Worm (Caenorhabditis elegans) whole organism, young adult: ENCODE measurements around the gene dnj-3.
A peak's percentile ranks its signal among the peaks of the same experiment; 100 is the strongest.

Experiments
- B0035.1 ChIP-seq: sonication (generic microtip); optimal IDR thresholded peaks from 2 replicates; lab custom pipeline; 2016; ENCODE audit warnings: missing genetic modification characterization, mild to moderate bottlenecking, missing compliant biosample characterization, missing genotype, missing genetic modification reagents
- B0261.1 ChIP-seq: sonication (generic microtip); optimal IDR thresholded peaks from 2 replicates; lab custom pipeline; 2016; ENCODE audit warnings: mild to moderate bottlenecking, missing genetic modification characterization, moderate library complexity, missing compliant biosample characterization
- B0336.3 ChIP-seq: fragments of 200-800 bp; sonication (Bioruptor generic); IDR thresholded peaks from 2 replicates; pipeline ENCODE4 v1.3.6; 2022; ENCODE audit warnings: missing genetic modification characterization, missing compliant biosample characterization
- C17E4.6 ChIP-seq: fragments of 200-800 bp; sonication (Bioruptor generic); IDR thresholded peaks from 2 replicates; pipeline ENCODE4 v1.3.6; 2022; ENCODE audit warnings: missing genetic modification reagents, missing genetic modification characterization, missing compliant biosample characterization
- F23B12.7 ChIP-seq: sonication (generic microtip); optimal IDR thresholded peaks from 2 replicates; lab custom pipeline; 2017; ENCODE audit warnings: missing genetic modification characterization, mild to moderate bottlenecking, missing compliant biosample characterization, antibody characterized with exemption, moderate library complexity; ENCODE audit not compliant: insufficient read depth
- F52B5.7 ChIP-seq: sonication (generic microtip); optimal IDR thresholded peaks from 2 replicates; lab custom pipeline; 2016; ENCODE audit warnings: mild to moderate bottlenecking, missing genetic modification characterization, missing compliant biosample characterization
- F57C9.4 ChIP-seq: sonication (generic microtip); optimal IDR thresholded peaks from 2 replicates; lab custom pipeline; 2017; ENCODE audit warnings: mild to moderate bottlenecking, missing genetic modification characterization, missing compliant biosample characterization
- K11D2.4 ChIP-seq: fragments of 200-800 bp; sonication (Bioruptor generic); IDR thresholded peaks from 2 replicates; pipeline ENCODE4 v1.3.6; 2022; ENCODE audit warnings: missing genetic modification reagents, missing genetic modification characterization, missing compliant biosample characterization
- Y53G8AR.9 ChIP-seq: fragments of 200-800 bp; sonication (Bioruptor generic); conservative IDR thresholded peaks from 2 replicates; pipeline ENCODE4 v1.3.6; 2022; ENCODE audit warnings: missing genetic modification reagents, missing genetic modification characterization, missing compliant biosample characterization
- Y56A3A.18 ChIP-seq: fragments of 200-800 bp; sonication (Bioruptor generic); IDR thresholded peaks from 2 replicates; pipeline ENCODE4 v1.3.6; 2022; ENCODE audit warnings: missing genetic modification reagents, missing genetic modification characterization, missing compliant biosample characterization
- Y95B8A.8 ChIP-seq: fragments of 200-800 bp; sonication (Bioruptor generic); IDR thresholded peaks from 2 replicates; pipeline ENCODE4 v1.3.6; 2022; ENCODE audit warnings: missing genetic modification reagents, missing genetic modification characterization, missing compliant biosample characterization
- ZK185.1 ChIP-seq: sonication (generic microtip); optimal IDR thresholded peaks from 2 replicates; lab custom pipeline; 2016; ENCODE audit warnings: mild to moderate bottlenecking, missing genetic modification characterization, missing compliant biosample characterization; ENCODE audit not compliant: poor library complexity, severe bottlenecking
- bed-1 ChIP-seq: fragments of 200-800 bp; sonication (Bioruptor generic); IDR thresholded peaks from 2 replicates; pipeline ENCODE4 v1.3.6; 2022; ENCODE audit warnings: missing genetic modification reagents, missing genetic modification characterization, missing compliant biosample characterization
- ceh-58 ChIP-seq: fragments of 200-800 bp; sonication (Bioruptor generic); IDR thresholded peaks from 2 replicates; pipeline ENCODE4 v1.3.6; 2022; ENCODE audit warnings: missing genetic modification characterization, missing compliant biosample characterization
- chd-7 ChIP-seq: sonication (generic microtip); optimal IDR thresholded peaks from 2 replicates; lab custom pipeline; 2016; ENCODE audit warnings: mild to moderate bottlenecking, missing genetic modification characterization, moderate library complexity, missing compliant biosample characterization
- dox-1 ChIP-seq: fragments of 200-800 bp; sonication (Bioruptor generic); IDR thresholded peaks from 2 replicates; pipeline ENCODE4 v1.3.6; 2022; ENCODE audit warnings: missing genetic modification reagents, missing genetic modification characterization, missing compliant biosample characterization
- dpl-1 ChIP-seq: fragments of 150-350 bp; optimal IDR thresholded peaks from 2 replicates; lab custom pipeline; 2014; ENCODE audit warnings: missing biosample characterization, missing genetic modification reagents, missing genetic modification characterization
- egl-44 ChIP-seq: fragments of 200-800 bp; sonication (Bioruptor generic); IDR thresholded peaks from 2 replicates; pipeline ENCODE4 v1.3.6; 2022; ENCODE audit warnings: missing genetic modification reagents, missing genetic modification characterization, missing compliant biosample characterization
- fkh-3 ChIP-seq: sonication (generic microtip); optimal IDR thresholded peaks from 2 replicates; lab custom pipeline; 2016; ENCODE audit warnings: mild to moderate bottlenecking, missing genetic modification characterization, missing compliant biosample characterization
- gei-17 ChIP-seq: fragments of 200-800 bp; sonication (Bioruptor generic); optimal IDR thresholded peaks from 2 replicates; lab custom pipeline; 2018; ENCODE audit warnings: mild to moderate bottlenecking, missing genetic modification characterization, missing compliant biosample characterization
- hlh-12 ChIP-seq: sonication (generic microtip); optimal IDR thresholded peaks from 2 replicates; lab custom pipeline; 2016; ENCODE audit warnings: missing genetic modification characterization, missing compliant biosample characterization
- hmg-1.2 ChIP-seq: fragments of 200-800 bp; sonication (Bioruptor generic); IDR thresholded peaks from 2 replicates; pipeline ENCODE4 v1.3.6; 2022; ENCODE audit warnings: missing genetic modification reagents, missing genetic modification characterization, missing compliant biosample characterization
- hsf-1 ChIP-seq: fragments of 200-800 bp; sonication (Bioruptor generic); IDR thresholded peaks from 2 replicates; pipeline ENCODE4 v1.3.6; 2022; ENCODE audit warnings: missing genetic modification reagents, missing genetic modification characterization, missing compliant biosample characterization
- lag-1 ChIP-seq: fragments of 200-800 bp; sonication (Bioruptor generic); IDR thresholded peaks from 2 replicates; pipeline ENCODE4 v1.3.6; 2022; ENCODE audit warnings: missing genetic modification reagents, missing genetic modification characterization, missing compliant biosample characterization
- let-526 ChIP-seq: fragments of 200-800 bp; sonication (Bioruptor generic); IDR thresholded peaks from 2 replicates; pipeline ENCODE4 v1.3.6; 2022; ENCODE audit warnings: missing genetic modification reagents, missing genetic modification characterization, missing compliant biosample characterization
- lin-26 ChIP-seq: fragments of 200-800 bp; sonication (Bioruptor generic); IDR thresholded peaks from 2 replicates; pipeline ENCODE4 v1.3.6; 2022; ENCODE audit warnings: missing genetic modification reagents, missing genetic modification characterization, missing compliant biosample characterization
- lir-1 ChIP-seq: fragments of 200-800 bp; sonication (Bioruptor generic); conservative IDR thresholded peaks from 2 replicates; pipeline ENCODE4 v1.3.6; 2022; ENCODE audit warnings: missing genetic modification reagents, missing genetic modification characterization, missing compliant biosample characterization
- madf-10 ChIP-seq: sonication (generic microtip); optimal IDR thresholded peaks from 2 replicates; lab custom pipeline; 2016; ENCODE audit warnings: mild to moderate bottlenecking, missing genetic modification characterization, missing compliant biosample characterization
- madf-3 ChIP-seq: fragments of 200-800 bp; sonication (Bioruptor generic); IDR thresholded peaks from 2 replicates; pipeline ENCODE4 v1.3.6; 2022; ENCODE audit warnings: missing genetic modification reagents, missing genetic modification characterization, missing compliant biosample characterization
- nfya-1 ChIP-seq: sonication (generic microtip); optimal IDR thresholded peaks from 2 replicates; lab custom pipeline; 2017; ENCODE audit warnings: antibody characterized with exemption, missing compliant biosample characterization, missing genetic modification characterization, borderline replicate concordance; ENCODE audit not compliant: insufficient read depth
- nfyb-1 ChIP-seq: fragments of 200-800 bp; sonication (Bioruptor generic); IDR thresholded peaks from 2 replicates; pipeline ENCODE4 v1.3.6; 2022; ENCODE audit warnings: missing genetic modification reagents, missing genetic modification characterization, missing compliant biosample characterization
- nhr-80 ChIP-seq: sonication (generic microtip); optimal IDR thresholded peaks from 2 replicates; lab custom pipeline; 2016; ENCODE audit warnings: missing genetic modification characterization, missing compliant biosample characterization
- repo-1 ChIP-seq: sonication (generic microtip); optimal IDR thresholded peaks from 2 replicates; lab custom pipeline; 2017; ENCODE audit warnings: mild to moderate bottlenecking, missing genetic modification characterization, missing compliant biosample characterization
- sdz-38 ChIP-seq: sonication (generic microtip); optimal IDR thresholded peaks from 2 replicates; lab custom pipeline; 2016; ENCODE audit warnings: missing genotype, missing genetic modification characterization, missing compliant biosample characterization
- snpc-1.3 ChIP-seq: sonication (generic microtip); optimal IDR thresholded peaks from 2 replicates; lab custom pipeline; 2017; ENCODE audit warnings: missing genetic modification characterization, mild to moderate bottlenecking, missing compliant biosample characterization, antibody characterized with exemption, moderate library complexity, missing genotype, missing genetic modification reagents; ENCODE audit not compliant: insufficient read depth
- snpc-4 ChIP-seq, 5 experiments: fragments of 150-350 bp in 1 of 5; sonication (generic microtip) in 4 of 5; optimal IDR thresholded peaks; 2 replicates each; lab custom pipeline; 2014 to 2018; ENCODE audit warnings: missing genetic modification characterization in 5 of 5, missing biosample characterization in 3 of 5, antibody characterized with exemption in 2 of 5, mild to moderate bottlenecking in 2 of 5, missing compliant biosample characterization in 2 of 5, missing genotype in 2 of 5, moderate library complexity in 2 of 5, missing genetic modification reagents in 1 of 5
- tbp1 ChIP-seq: fragments of 200-800 bp; sonication (Bioruptor generic); optimal IDR thresholded peaks from 2 replicates; lab custom pipeline; 2018; ENCODE audit warnings: mild to moderate bottlenecking, missing genetic modification characterization, missing compliant biosample characterization
- tbx-9 ChIP-seq: sonication (generic microtip); optimal IDR thresholded peaks from 2 replicates; lab custom pipeline; 2016; ENCODE audit warnings: borderline replicate concordance, missing genetic modification characterization, inconsistent platforms, missing compliant biosample characterization
- unc-130 ChIP-seq: sonication (generic microtip); optimal IDR thresholded peaks from 2 replicates; lab custom pipeline; 2016; ENCODE audit warnings: missing genetic modification reagents, missing genetic modification characterization, missing compliant biosample characterization
- xnd-1 ChIP-seq: sonication (generic microtip); optimal IDR thresholded peaks from 2 replicates; lab custom pipeline; 2016; ENCODE audit warnings: missing genotype, missing genetic modification reagents, missing genetic modification characterization, missing compliant biosample characterization
- ztf-22 ChIP-seq: fragments of 200-800 bp; sonication (Bioruptor generic); optimal IDR thresholded peaks from 2 replicates; lab custom pipeline; 2018; ENCODE audit warnings: mild to moderate bottlenecking, missing genetic modification characterization, moderate library complexity, missing compliant biosample characterization
- ztf-25 ChIP-seq: fragments of 200-800 bp; sonication (Bioruptor generic); IDR thresholded peaks from 2 replicates; pipeline ENCODE4 v1.3.6; 2022; ENCODE audit warnings: missing genetic modification reagents, missing genetic modification characterization, missing compliant biosample characterization
- ztf-6 ChIP-seq: fragments of 200-800 bp; sonication (Bioruptor generic); IDR thresholded peaks from 2 replicates; pipeline ENCODE4 v1.3.6; 2022; ENCODE audit warnings: missing genetic modification reagents, missing genetic modification characterization, missing compliant biosample characterization

The dnj-3 gene

ce11 chrV:15099447-15099846, 31.0 kb downstream of the dnj-3 start, which contains the start of gene C01G10.1:
TSS of gene C01G10.1 (plus strand) at chrV:15099747.
- TF ChIP-seq dpl-1 (GFP tag; lab: Kevin White, UChicago) (no peak), F52B5.7 (no peak), gei-17 (GFP tag; lab: Kevin White, UChicago) (no peak), Y56A3A.18 (GFP tag; lab: Robert Waterston, UW) (no peak), Y95B8A.8 (GFP tag; lab: Robert Waterston, UW) (no peak), unc-130 (GFP tag; lab: Kevin White, UChicago) (no peak), F23B12.7 (tag; lab: Kevin White, UChicago) (no peak), nhr-80 (tag; lab: Kevin White, UChicago) (no peak), dox-1 (no peak), Y53G8AR.9 (no peak), chd-7 (tag; lab: Kevin White, UChicago) (no peak), ZK185.1 (tag; lab: Kevin White, UChicago) (no peak)
- TF ChIP-seq, all 124 proteins: peak for 0

- TF ChIP-seq ztf-25 (GFP tag; lab: Robert Waterston, UW) = peak; percentile 50; the same call in 1 of the 2 replicates
- TF ChIP-seq B0261.1 (tag; lab: Kevin White, UChicago) = peak; percentile 58
- peak; percentile 73; the same call in 1 of the 2 replicates for TF ChIP-seq hmg-1.2 (GFP tag; lab: Robert Waterston, UW)
- peak; percentile 36; the same call in 1 of the 2 replicates for TF ChIP-seq nfyb-1 (GFP tag; lab: Robert Waterston, UW)
- TF ChIP-seq lin-26 (GFP tag; lab: Robert Waterston, UW) = peak; percentile 55; the same call in 1 of the 2 replicates
- TF ChIP-seq tbp1 (GFP tag; lab: Kevin White, UChicago) = peak; percentile 82
Observed at ce11 chrV:15105893-15106598, 37.6 kb downstream of the dnj-3 start, which contains the start of gene C01G10.14. TSS of gene C01G10.14 (minus strand) at chrV:15105943.

DNA sequence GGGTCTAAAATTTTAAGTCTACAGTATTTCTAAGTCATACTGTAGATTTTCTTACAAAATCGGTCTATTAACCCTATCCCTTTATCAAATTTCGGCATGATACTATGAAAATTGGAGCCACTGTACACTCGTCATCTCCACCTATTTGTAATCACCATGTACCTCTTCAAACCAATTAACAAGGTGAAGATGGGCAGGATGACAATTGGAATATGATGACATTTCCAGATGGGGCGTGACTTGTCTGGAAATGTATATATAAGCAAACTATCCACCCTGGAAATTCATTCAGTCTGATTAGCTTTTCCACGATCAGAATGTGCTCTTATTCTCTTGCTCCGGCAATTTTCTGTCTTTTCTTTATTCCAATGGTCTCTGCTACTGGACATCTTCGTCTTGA, 40.8 kb downstream of the dnj-3 start, which contains the start of gene Y75B12A.2:
Gene Y75B12A.2, plus strand, starts transcription at position 301 of the 400 bp plus-strand sequence.
- TF ChIP-seq B0035.1 (tag; lab: Kevin White, UChicago) (no peak), ceh-58 (no peak), repo-1 (tag; lab: Kevin White, UChicago) (no peak), tbx-9 (tag; lab: Kevin White, UChicago) (no peak), xnd-1 (no peak), madf-10 (tag; lab: Kevin White, UChicago) (no peak), bed-1 (GFP tag; lab: Robert Waterston, UW) (no peak), lag-1 (GFP tag; lab: Robert Waterston, UW) (no peak), snpc-1.3 (tag; lab: Kevin White, UChicago) (no peak), F57C9.4 (tag; lab: Kevin White, UChicago) (no peak), B0336.3 (no peak)

DNA sequence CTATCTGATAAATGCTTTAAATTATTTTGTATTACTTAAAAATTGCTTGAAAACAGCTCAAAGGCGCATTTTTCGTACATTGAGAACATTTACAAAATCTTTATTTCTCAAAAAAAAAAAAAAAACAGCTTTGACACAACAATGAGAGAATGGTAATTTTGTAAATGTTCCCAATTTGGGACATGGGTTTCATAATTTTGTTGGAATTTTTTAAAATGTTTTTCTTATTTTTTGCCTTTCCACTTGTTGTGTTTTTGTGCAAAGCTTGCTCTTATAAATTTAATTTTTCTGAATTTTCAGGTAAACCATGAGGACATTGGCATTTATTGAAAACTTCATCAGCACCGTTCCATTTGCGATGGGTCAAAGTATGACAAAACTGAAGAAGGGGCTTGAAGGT, 43.2 kb downstream of the dnj-3 start, which contains the start of gene T01G5.7:
Gene T01G5.7, plus strand, starts transcription at position 301 of the 400 bp plus-strand sequence.
- TF ChIP-seq let-526 (GFP tag; lab: Robert Waterston, UW) = no peak
- TF ChIP-seq lir-1 (GFP tag; lab: Robert Waterston, UW) = no peak
- TF ChIP-seq hlh-12 (tag; lab: Kevin White, UChicago) = no peak
- TF ChIP-seq madf-3 (GFP tag; lab: Robert Waterston, UW) = no peak
- no peak for TF ChIP-seq tbp1 (GFP tag; lab: Kevin White, UChicago)
- TF ChIP-seq fkh-3 (tag; lab: Kevin White, UChicago) = no peak
- TF ChIP-seq ztf-6 (GFP tag; lab: Robert Waterston, UW) = no peak
- no peak for TF ChIP-seq C17E4.6
- TF ChIP-seq nfya-1 = no peak
- no peak for TF ChIP-seq K11D2.4
- no peak for TF ChIP-seq sdz-38 (tag; lab: Kevin White, UChicago)
- no peak for TF ChIP-seq hsf-1 (GFP tag; lab: Robert Waterston, UW)
- no peak for TF ChIP-seq egl-44
- TF ChIP-seq snpc-4 (GFP tag; optimal IDR thresholded peaks at IDR 0.05; lab: Kevin White, UChicago) = no peak
- TF ChIP-seq snpc-4 (tag; optimal IDR thresholded peaks at IDR 0.05; lab: Kevin White, UChicago) = no peak
- TF ChIP-seq ztf-22 = no peak
